Fruit fly (Drosophila melanogaster) whole organism, embryonic: ENCODE results near the gene STUB1.

Experiments
- ATbp ChIP-seq: fragments of 200-800 bp; sonication (Bioruptor generic); optimal IDR thresholded peaks from 2 replicates; lab custom pipeline; 2017; ENCODE audit warnings: missing biosample characterization, mild to moderate bottlenecking, missing genetic modification characterization, missing genetic modification reagents
- Atf3 ChIP-seq: fragments of 200-800 bp; sonication (Bioruptor generic); optimal IDR thresholded peaks from 3 replicates; lab custom pipeline; 2016; ENCODE audit warnings: missing biosample characterization, missing genetic modification characterization
- BEAF-32 ChIP-seq: fragments of 200-800 bp; sonication (Bioruptor generic); optimal IDR thresholded peaks from 3 replicates; lab custom pipeline; 2017; ENCODE audit warnings: missing biosample characterization, missing genetic modification characterization, mild to moderate bottlenecking, moderate library complexity, missing genetic modification reagents
- CG12155 ChIP-seq: fragments of 200-800 bp; sonication (Bioruptor generic); optimal IDR thresholded peaks from 3 replicates; lab custom pipeline; 2016; ENCODE audit warnings: missing biosample characterization, missing genetic modification characterization
- CG12391 ChIP-seq: fragments of 200-800 bp; sonication (Bioruptor generic); optimal IDR thresholded peaks from 3 replicates; lab custom pipeline; 2018; ENCODE audit warnings: missing biosample characterization, mild to moderate bottlenecking, missing genetic modification characterization, moderate library complexity
- CG14014 ChIP-seq: fragments of 200-800 bp; sonication (Bioruptor generic); IDR thresholded peaks from 2 replicates; pipeline ENCODE4 v1.3.6; 2022; ENCODE audit warnings: missing biosample characterization, missing genetic modification characterization
- CG17186 ChIP-seq: fragments of 200-800 bp; sonication (Bioruptor generic); optimal IDR thresholded peaks from 3 replicates; lab custom pipeline; 2017; ENCODE audit warnings: missing biosample characterization, missing genetic modification reagents, missing genetic modification characterization
- CG17612 ChIP-seq: fragments of 200-800 bp; sonication (Bioruptor generic); IDR thresholded peaks from 2 replicates; pipeline ENCODE4 v1.3.6; 2022; ENCODE audit warnings: missing biosample characterization, missing genetic modification characterization
- CG18476 ChIP-seq: fragments of 200-800 bp; sonication (Bioruptor generic); optimal IDR thresholded peaks from 2 replicates; lab custom pipeline; 2016; ENCODE audit warnings: missing biosample characterization, mild to moderate bottlenecking, missing genetic modification characterization
- CG30431 ChIP-seq: fragments of 200-800 bp; sonication (Bioruptor generic); optimal IDR thresholded peaks from 2 replicates; lab custom pipeline; 2017; ENCODE audit warnings: missing biosample characterization, missing genetic modification characterization
- CG32532 ChIP-seq: fragments of 200-800 bp; sonication (Bioruptor generic); IDR thresholded peaks from 2 replicates; pipeline ENCODE4 v1.3.6; 2022; ENCODE audit warnings: missing biosample characterization, missing genetic modification characterization
- CG5180 ChIP-seq: fragments of 200-800 bp; sonication (Bioruptor generic); optimal IDR thresholded peaks from 3 replicates; lab custom pipeline; 2017; ENCODE audit warnings: missing biosample characterization, missing genetic modification characterization, mild to moderate bottlenecking, moderate library complexity, missing genetic modification reagents
- CG6683 ChIP-seq: fragments of 200-800 bp; sonication (Bioruptor generic); optimal IDR thresholded peaks from 2 replicates; lab custom pipeline; 2017; ENCODE audit warnings: missing biosample characterization, mild to moderate bottlenecking, missing genetic modification characterization, missing genetic modification reagents
- CG7963 ChIP-seq: fragments of 200-800 bp; sonication (Bioruptor generic); IDR thresholded peaks from 3 replicates; pipeline ENCODE4 v1.3.6; 2022; ENCODE audit warnings: missing biosample characterization, missing genetic modification characterization; ENCODE audit not compliant: partially characterized antibody
- CG8388 ChIP-seq: fragments of 200-800 bp; sonication (Bioruptor generic); optimal IDR thresholded peaks from 2 replicates; lab custom pipeline; 2019; ENCODE audit warnings: missing biosample characterization, mild to moderate bottlenecking, missing genetic modification characterization, moderate library complexity
- CHES-1-like ChIP-seq: fragments of 200-800 bp; sonication (Bioruptor generic); optimal IDR thresholded peaks from 2 replicates; lab custom pipeline; 2016; ENCODE audit warnings: missing biosample characterization, missing genetic modification characterization
- Fer2 ChIP-seq: fragments of 200-800 bp; sonication (Bioruptor generic); optimal IDR thresholded peaks from 2 replicates; lab custom pipeline; 2018; ENCODE audit warnings: missing biosample characterization, mild to moderate bottlenecking, missing genetic modification characterization, moderate library complexity
- Hmx ChIP-seq: fragments of 200-800 bp; sonication (Bioruptor generic); optimal IDR thresholded peaks from 2 replicates; lab custom pipeline; 2016; ENCODE audit warnings: missing biosample characterization, missing genetic modification characterization
- Hsf ChIP-seq: fragments of 200-800 bp; sonication (Bioruptor generic); optimal IDR thresholded peaks from 3 replicates; lab custom pipeline; 2016; ENCODE audit warnings: missing biosample characterization, missing genetic modification characterization
- Lim3 ChIP-seq: fragments of 200-800 bp; sonication (Bioruptor generic); IDR thresholded peaks from 2 replicates; pipeline ENCODE4 v1.3.6; 2022; ENCODE audit warnings: missing biosample characterization, missing genetic modification characterization
- Oaz ChIP-seq: fragments of 200-800 bp; sonication (Bioruptor generic); IDR thresholded peaks from 2 replicates; pipeline ENCODE4 v1.3.6; 2022; ENCODE audit warnings: missing biosample characterization, missing genetic modification characterization
- Optix ChIP-seq: fragments of 200-800 bp; sonication (Bioruptor generic); IDR thresholded peaks from 3 replicates; pipeline ENCODE4 v1.3.6; 2022; ENCODE audit warnings: missing biosample characterization, missing genetic modification characterization
- Stat92E ChIP-seq, 3 experiments: fragments of >200 bp in 2 of 3; fragments of 200-800 bp in 1 of 3; sonication (Bioruptor generic) in 1 of 3; optimal IDR thresholded peaks; 2 replicates each; lab custom pipeline; 2017 to 2019; ENCODE audit warnings: missing biosample characterization in 3 of 3, missing genetic modification characterization in 3 of 3, mild to moderate bottlenecking in 1 of 3, moderate library complexity in 1 of 3
- Vsx1 ChIP-seq: fragments of 200-800 bp; sonication (Bioruptor generic); optimal IDR thresholded peaks from 2 replicates; lab custom pipeline; 2017; ENCODE audit warnings: missing biosample characterization, mild to moderate bottlenecking, missing genetic modification characterization, missing genetic modification reagents
- Xrp1 ChIP-seq: fragments of 200-800 bp; sonication (Bioruptor generic); IDR thresholded peaks from 2 replicates; pipeline ENCODE4 v1.3.6; 2022; ENCODE audit warnings: missing biosample characterization, missing genetic modification characterization
- abd-A ChIP-seq: fragments of 200-800 bp; sonication (Bioruptor generic); optimal IDR thresholded peaks from 3 replicates; lab custom pipeline; 2019; ENCODE audit warnings: missing biosample characterization, mild to moderate bottlenecking, missing genetic modification characterization, moderate library complexity
- amos ChIP-seq: fragments of 200-800 bp; sonication (Bioruptor generic); IDR thresholded peaks from 2 replicates; pipeline ENCODE4 v1.3.6; 2022; ENCODE audit warnings: missing biosample characterization, missing genetic modification characterization; ENCODE audit not compliant: partially characterized antibody
- chinmo ChIP-seq: fragments of 200-800 bp; sonication (Bioruptor generic); IDR thresholded peaks from 4 replicates; pipeline ENCODE4 v1.3.6; 2022; ENCODE audit warnings: missing biosample characterization, missing genetic modification characterization; ENCODE audit not compliant: partially characterized antibody
- cwo ChIP-seq: fragments of 200-800 bp; sonication (Bioruptor generic); optimal IDR thresholded peaks from 3 replicates; lab custom pipeline; 2017; ENCODE audit warnings: missing biosample characterization, missing genetic modification characterization, mild to moderate bottlenecking, moderate library complexity, missing genetic modification reagents
- dpn ChIP-seq, 2 experiments: fragments of 200-800 bp; sonication (Bioruptor generic); optimal IDR thresholded peaks; 3 replicates each; lab custom pipeline; 2016; ENCODE audit warnings: missing biosample characterization in 2 of 2, missing genetic modification characterization in 2 of 2
- emc ChIP-seq: fragments of 200-800 bp; sonication (Bioruptor generic); optimal IDR thresholded peaks from 2 replicates; lab custom pipeline; 2016; ENCODE audit warnings: missing biosample characterization, missing genetic modification characterization
- fu2 ChIP-seq: fragments of 200-800 bp; sonication (Bioruptor generic); optimal IDR thresholded peaks from 2 replicates; lab custom pipeline; 2016; ENCODE audit warnings: missing biosample characterization, missing genetic modification characterization
- gce ChIP-seq: fragments of 200-800 bp; sonication (Bioruptor generic); IDR thresholded peaks from 3 replicates; pipeline ENCODE4 v1.3.6; 2022; ENCODE audit warnings: missing biosample characterization, missing genetic modification characterization
- gem ChIP-seq: fragments of 200-800 bp; sonication (Bioruptor generic); optimal IDR thresholded peaks from 2 replicates; lab custom pipeline; 2019; ENCODE audit warnings: missing biosample characterization, mild to moderate bottlenecking, missing genetic modification characterization, moderate library complexity
- hkb ChIP-seq, 2 experiments: fragments of 200-800 bp in 1 of 2; fragments of >200 bp in 1 of 2; sonication (Bioruptor generic) in 1 of 2; IDR thresholded peaks in 1 of 2; optimal IDR thresholded peaks in 1 of 2; 2 replicates each; pipeline versions ENCODE4 v1.3.6 to Lab custom; 2017 to 2022; ENCODE audit warnings: missing biosample characterization in 1 of 2, missing genetic modification characterization in 1 of 2
- lilli ChIP-seq: fragments of 200-800 bp; sonication (Bioruptor generic); optimal IDR thresholded peaks from 3 replicates; lab custom pipeline; 2016; ENCODE audit warnings: missing biosample characterization, missing genetic modification characterization
- nau ChIP-seq: fragments of 200-800 bp; sonication (Bioruptor generic); optimal IDR thresholded peaks from 3 replicates; lab custom pipeline; 2017; ENCODE audit warnings: missing biosample characterization, mild to moderate bottlenecking, missing genetic modification characterization, missing genetic modification reagents
- oc ChIP-seq: fragments of 200-800 bp; sonication (Bioruptor generic); optimal IDR thresholded peaks from 2 replicates; lab custom pipeline; 2018; ENCODE audit warnings: missing biosample characterization, mild to moderate bottlenecking, missing genetic modification characterization, moderate library complexity
- pho ChIP-seq: fragments of 200-800 bp; sonication (Bioruptor generic); optimal IDR thresholded peaks from 2 replicates; lab custom pipeline; 2016; ENCODE audit warnings: missing biosample characterization, missing genetic modification characterization
- phol ChIP-seq: fragments of 200-800 bp; sonication (Bioruptor generic); optimal IDR thresholded peaks from 3 replicates; lab custom pipeline; 2018; ENCODE audit warnings: missing biosample characterization, mild to moderate bottlenecking, missing genetic modification characterization, moderate library complexity
- pros ChIP-seq: fragments of 200-800 bp; sonication (Bioruptor generic); optimal IDR thresholded peaks from 3 replicates; lab custom pipeline; 2019; ENCODE audit warnings: missing biosample characterization, mild to moderate bottlenecking, missing genetic modification characterization, moderate library complexity
- rib ChIP-seq: fragments of 200-800 bp; sonication (Bioruptor generic); IDR thresholded peaks from 2 replicates; pipeline ENCODE4 v1.3.6; 2022; ENCODE audit warnings: missing biosample characterization, missing genetic modification characterization
- slbo ChIP-seq: fragments of 200-800 bp; sonication (Bioruptor generic); IDR thresholded peaks from 2 replicates; pipeline ENCODE4 v1.3.6; 2022; ENCODE audit warnings: missing biosample characterization, missing genetic modification characterization
- sr ChIP-seq: fragments of 200-800 bp; sonication (Bioruptor generic); IDR thresholded peaks from 3 replicates; pipeline ENCODE4 v1.3.6; 2022; ENCODE audit warnings: missing biosample characterization, missing genetic modification characterization
- toy ChIP-seq: fragments of 200-800 bp; sonication (Bioruptor generic); IDR thresholded peaks from 2 replicates; pipeline ENCODE4 v1.3.6; 2022; ENCODE audit warnings: missing biosample characterization, missing genetic modification characterization
- wek ChIP-seq: fragments of 200-800 bp; sonication (Bioruptor generic); optimal IDR thresholded peaks from 3 replicates; lab custom pipeline; 2018; ENCODE audit warnings: missing biosample characterization, mild to moderate bottlenecking, missing genetic modification characterization, moderate library complexity
- zen ChIP-seq: fragments of 200-800 bp; sonication (Bioruptor generic); optimal IDR thresholded peaks from 3 replicates; lab custom pipeline; 2018; ENCODE audit warnings: missing biosample characterization, mild to moderate bottlenecking, missing genetic modification characterization, moderate library complexity
- zen2 ChIP-seq: fragments of 200-800 bp; sonication (Bioruptor generic); IDR thresholded peaks from 3 replicates; pipeline ENCODE4 v1.3.6; 2022; ENCODE audit warnings: missing biosample characterization, missing genetic modification characterization; ENCODE audit not compliant: partially characterized antibody

The STUB1 gene

DNA sequence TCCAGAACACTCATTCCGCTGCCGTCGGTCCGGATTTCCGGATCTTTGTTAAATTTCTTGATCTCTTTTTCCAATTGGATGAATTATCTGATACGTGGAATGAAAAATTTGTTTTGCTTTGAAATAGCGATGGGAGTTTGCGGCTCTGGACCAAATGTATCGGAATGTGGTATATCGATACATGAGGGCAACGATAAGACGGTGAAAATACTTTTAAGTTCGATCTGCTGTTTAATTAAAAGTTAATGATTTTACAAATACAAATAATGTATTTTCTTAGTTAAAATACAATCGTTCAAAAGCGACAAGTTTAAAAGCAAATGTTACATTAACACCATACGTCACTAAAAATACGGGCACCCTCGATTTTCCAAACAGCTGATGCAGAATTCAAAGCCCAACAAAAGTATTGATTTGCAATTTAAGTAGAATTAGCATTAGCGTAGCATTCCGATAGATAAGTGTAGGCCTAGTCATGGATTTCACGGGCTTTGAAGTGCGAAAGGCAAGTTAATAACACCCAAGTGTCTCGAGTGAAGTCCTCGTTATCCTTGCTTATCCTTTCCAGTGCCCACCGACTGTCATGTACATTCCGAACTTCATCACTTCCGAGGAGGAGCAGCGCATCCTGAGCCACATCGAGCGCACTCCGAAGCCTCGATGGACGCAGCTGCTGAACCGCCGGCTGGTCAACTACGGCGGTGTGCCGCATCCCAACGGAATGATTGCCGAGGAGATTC is 51.3 kb downstream of the STUB1 start, which contains the start of the genes Cog4 and CG6144 (continued):
- TF ChIP-seq wek: no peak
- no peak for TF ChIP-seq ATbp
- TF ChIP-seq CHES-1-like (GFP tag; lab: Kevin White, UChicago): peak; percentile 3
- peak; percentile 4 to 6 for TF ChIP-seq dpn (GFP tag; optimal IDR thresholded peaks at IDR 0.05; lab: Kevin White, UChicago)
- TF ChIP-seq pho (GFP tag; lab: Kevin White, UChicago): no peak
- no peak for TF ChIP-seq pros (GFP tag; lab: Kevin White, UChicago)
- TF ChIP-seq CG17186: no peak
- no peak for TF ChIP-seq CG6683
- TF ChIP-seq zen (tag; lab: Kevin White, UChicago): no peak
- TF ChIP-seq Stat92E (GFP tag; optimal IDR thresholded peaks at IDR 0.05; lab: Kevin White, UChicago): no peak
- TF ChIP-seq Vsx1 (GFP tag; lab: Kevin White, UChicago): no peak
- no peak for TF ChIP-seq hkb (optimal IDR thresholded peaks at IDR 0.05; lab: Kevin White, UChicago)
- TF ChIP-seq hkb (GFP tag; IDR thresholded peaks at IDR 0.05; lab: Robert Waterston, UW): peak; percentile 49; the same call in 1 of the 2 replicates
- TF ChIP-seq CG12391 (tag; lab: Kevin White, UChicago): peak; percentile 54
- 0 out of 4 replicates have a peak, but pooled peaks have one; percentile 73 for TF ChIP-seq chinmo (GFP tag; lab: Robert Waterston, UW)
- peak; percentile 0 for TF ChIP-seq CG18476 (GFP tag; lab: Kevin White, UChicago)
- TF ChIP-seq CG12155 (GFP tag; lab: Kevin White, UChicago): no peak
- TF ChIP-seq CG30431 (GFP tag; lab: Kevin White, UChicago): no peak
- TF ChIP-seq CG14014 (GFP tag; lab: Robert Waterston, UW): peak; percentile 72
- no peak for TF ChIP-seq Lim3
- TF ChIP-seq rib: no peak
- TF ChIP-seq abd-A (tag; lab: Kevin White, UChicago): no peak
- no peak for TF ChIP-seq CG8388
- TF ChIP-seq toy (GFP tag; lab: Robert Waterston, UW): no peak
- peak; percentile 77 for TF ChIP-seq amos (GFP tag; lab: Robert Waterston, UW)
- peak; percentile 78 for TF ChIP-seq BEAF-32 (GFP tag; lab: Kevin White, UChicago)
- no peak for TF ChIP-seq Oaz (GFP tag; lab: Robert Waterston, UW)
- no peak for TF ChIP-seq CG17612 (GFP tag; lab: Robert Waterston, UW)
- peak; percentile 53; the same call in 1 of the 2 replicates for TF ChIP-seq Xrp1 (GFP tag; lab: Robert Waterston, UW)
- TF ChIP-seq emc (GFP tag; lab: Kevin White, UChicago): no peak
- no peak for TF ChIP-seq gce (GFP tag; lab: Robert Waterston, UW)
- peak; percentile 80; the same call in 2 of the 3 replicates for TF ChIP-seq zen2 (GFP tag; lab: Robert Waterston, UW)
- no peak for TF ChIP-seq CG5180
- peak; percentile 60 for TF ChIP-seq lilli (GFP tag; lab: Kevin White, UChicago)
- peak; percentile 51; the same call in 1 of the 2 replicates for TF ChIP-seq slbo (GFP tag; lab: Robert Waterston, UW)
- TF ChIP-seq Atf3 (GFP tag; lab: Kevin White, UChicago): no peak
- no peak for TF ChIP-seq fu2 (GFP tag; lab: Kevin White, UChicago)
- no peak for TF ChIP-seq oc (tag; lab: Kevin White, UChicago)
- TF ChIP-seq Optix: no peak
- TF ChIP-seq nau (GFP tag; lab: Kevin White, UChicago): no peak
- 0 out of 3 replicates have a peak, but pooled peaks have one; percentile 47 for TF ChIP-seq CG7963 (GFP tag; lab: Robert Waterston, UW)
- TF ChIP-seq Hsf (GFP tag; lab: Kevin White, UChicago): peak; percentile 29
- peak; percentile 21; the same call in 1 of the 2 replicates for TF ChIP-seq CG32532 (GFP tag; lab: Robert Waterston, UW)
- TF ChIP-seq cwo (GFP tag; lab: Kevin White, UChicago): no peak
- no peak for TF ChIP-seq sr (GFP tag; lab: Robert Waterston, UW)
- TF ChIP-seq Fer2 (tag; lab: Kevin White, UChicago): no peak
- TF ChIP-seq phol (tag; lab: Kevin White, UChicago): peak; percentile 48
- peak; percentile 41 for TF ChIP-seq Hmx (GFP tag; lab: Kevin White, UChicago)
- no peak for TF ChIP-seq gem
